Worm (Caenorhabditis elegans): ENCODE measurements around the gene gpa-2.

gpa-2 gene

ce11 chrV:8345436-8345835 is 25.4 kb upstream of the gpa-2 start, which contains the start of gene C08D8.1:
C08D8.1 (plus strand) TSS chrV:8345759.
- TF ChIP-seq nhr-12 (tag; optimal IDR thresholded peaks at IDR 0.05) (no peak), lin-13 (GFP tag; optimal IDR thresholded peaks at IDR 0.05) (no peak), ceh-82 (tag; optimal IDR thresholded peaks at IDR 0.05) (no peak), pag-3 (tag; optimal IDR thresholded peaks at IDR 0.05; ENCODE audit: borderline replicate concordance, insufficient read depth) (no peak), swsn-7 (tag; optimal IDR thresholded peaks at IDR 0.05) (no peak), nhr-20 (tag; optimal IDR thresholded peaks at IDR 0.05) (no peak), sup-37 (GFP tag; optimal IDR thresholded peaks at IDR 0.05) (no peak), aha-1 (tag; optimal IDR thresholded peaks at IDR 0.05) (no peak), zip-4 (GFP tag; optimal IDR thresholded peaks at IDR 0.05) (no peak), ceh-63 (GFP tag; optimal IDR thresholded peaks at IDR 0.05) (no peak), nhr-47 (tag; optimal IDR thresholded peaks at IDR 0.05) (no peak), jun-1 (tag; optimal IDR thresholded peaks at IDR 0.05) (no peak), hlh-17 (GFP tag; optimal IDR thresholded peaks at IDR 0.05; ENCODE audit: borderline replicate concordance) (no peak)

- TF ChIP-seq hlh-4 (tag; optimal IDR thresholded peaks at IDR 0.05) (no peak), tbx-2 (tag; optimal IDR thresholded peaks at IDR 0.05) (peak; percentile 85), aly-2 (tag; optimal IDR thresholded peaks at IDR 0.05) (peak; percentile 49), lin-13 (GFP tag; optimal IDR thresholded peaks at IDR 0.05) (peak; percentile 59), jun-1 (tag; optimal IDR thresholded peaks at IDR 0.05) (peak; percentile 55), vab-15 (tag; optimal IDR thresholded peaks at IDR 0.05) (no peak), ztf-4 (tag; optimal IDR thresholded peaks at IDR 0.05) (peak; percentile 77), dsc-1 (tag; optimal IDR thresholded peaks at IDR 0.05) (peak; percentile 93), nhr-47 (tag; optimal IDR thresholded peaks at IDR 0.05) (peak; percentile 95), ceh-8 (GFP tag; optimal IDR thresholded peaks at IDR 0.05) (peak; percentile 66), unc-98 (GFP tag; IDR thresholded peaks at IDR 0.05) (no peak), fos-1 (tag; optimal IDR thresholded peaks at IDR 0.05) (peak; percentile 75), snpc-4 (tag; optimal IDR thresholded peaks at IDR 0.05) (peak; percentile 99), nhr-20 (tag; optimal IDR thresholded peaks at IDR 0.05) (peak; percentile 95), aha-1 (tag; optimal IDR thresholded peaks at IDR 0.05) (no peak), unc-62 (GFP tag; optimal IDR thresholded peaks at IDR 0.05) (no peak), F16B12.6 (tag; optimal IDR thresholded peaks at IDR 0.05) (peak; percentile 37), unc-86 (tag; optimal IDR thresholded peaks at IDR 0.05) (peak; percentile 68), blmp-1 (tag; optimal IDR thresholded peaks at IDR 0.05) (peak; percentile 26), swsn-7 (tag; optimal IDR thresholded peaks at IDR 0.05) (peak; percentile 93), hlh-17 (GFP tag; optimal IDR thresholded peaks at IDR 0.05; ENCODE audit: borderline replicate concordance) (no peak), ztf-11 (tag; optimal IDR thresholded peaks at IDR 0.05) (peak in 1 of 2 experiments; percentile 69), alr-1 (tag; optimal IDR thresholded peaks at IDR 0.05; ENCODE audit: borderline replicate concordance) (no peak), nhr-84 (tag; optimal IDR thresholded peaks at IDR 0.05) (no peak), lsy-2 (tag; optimal IDR thresholded peaks at IDR 0.05) (peak; percentile 59 to 84), egl-13 (tag; optimal IDR thresholded peaks at IDR 0.05) (peak; percentile 56), pag-3 (tag; optimal IDR thresholded peaks at IDR 0.05; ENCODE audit: borderline replicate concordance, insufficient read depth) (no peak), nhr-11 (tag; optimal IDR thresholded peaks at IDR 0.05) (peak; percentile 28), mef-2 (tag; optimal IDR thresholded peaks at IDR 0.05) (no peak), lin-15B (tag; optimal IDR thresholded peaks at IDR 0.05) (peak; percentile 46), rnt-1 (tag; optimal IDR thresholded peaks at IDR 0.05) (peak; percentile 97), ceh-82 (tag; optimal IDR thresholded peaks at IDR 0.05) (peak; percentile 85 to 86 (median 85)), pqm-1 (tag; optimal IDR thresholded peaks at IDR 0.05) (no peak), ceh-90 (tag; optimal IDR thresholded peaks at IDR 0.05) (no peak), nhr-71 (tag; optimal IDR thresholded peaks at IDR 0.05) (peak; percentile 95), mdl-1 (tag; optimal IDR thresholded peaks at IDR 0.05) (peak in 1 of 2 experiments; percentile 59), C16A3.4 (tag; optimal IDR thresholded peaks at IDR 0.05) (peak; percentile 39), nhr-90 (tag; optimal IDR thresholded peaks at IDR 0.05; ENCODE audit: poor library complexity) (peak; percentile 96), isw-1 (GFP tag; IDR thresholded peaks at IDR 0.05) (peak; percentile 42), fkh-10 (GFP tag; optimal IDR thresholded peaks at IDR 0.05) (peak; percentile 25), nhr-12 (tag; optimal IDR thresholded peaks at IDR 0.05) (no peak), nhr-28 (tag; optimal IDR thresholded peaks at IDR 0.05) (no peak), snu-23 (GFP tag; optimal IDR thresholded peaks at IDR 0.05) (peak; percentile 95), zag-1 (tag; optimal IDR thresholded peaks at IDR 0.05) (no peak), fkh-8 (tag; optimal IDR thresholded peaks at IDR 0.05) (peak; percentile 38), lir-3 (tag; optimal IDR thresholded peaks at IDR 0.05; ENCODE audit: poor library complexity) (peak; percentile 50)
These were observed 21.8 kb upstream of the gpa-2 start for ce11 chrV:8348959-8349389.

All from whole organism, L1 larva.